Fruit fly (Drosophila melanogaster): Measurements from ENCODE around the gene twin.

Gene twin

DNA sequence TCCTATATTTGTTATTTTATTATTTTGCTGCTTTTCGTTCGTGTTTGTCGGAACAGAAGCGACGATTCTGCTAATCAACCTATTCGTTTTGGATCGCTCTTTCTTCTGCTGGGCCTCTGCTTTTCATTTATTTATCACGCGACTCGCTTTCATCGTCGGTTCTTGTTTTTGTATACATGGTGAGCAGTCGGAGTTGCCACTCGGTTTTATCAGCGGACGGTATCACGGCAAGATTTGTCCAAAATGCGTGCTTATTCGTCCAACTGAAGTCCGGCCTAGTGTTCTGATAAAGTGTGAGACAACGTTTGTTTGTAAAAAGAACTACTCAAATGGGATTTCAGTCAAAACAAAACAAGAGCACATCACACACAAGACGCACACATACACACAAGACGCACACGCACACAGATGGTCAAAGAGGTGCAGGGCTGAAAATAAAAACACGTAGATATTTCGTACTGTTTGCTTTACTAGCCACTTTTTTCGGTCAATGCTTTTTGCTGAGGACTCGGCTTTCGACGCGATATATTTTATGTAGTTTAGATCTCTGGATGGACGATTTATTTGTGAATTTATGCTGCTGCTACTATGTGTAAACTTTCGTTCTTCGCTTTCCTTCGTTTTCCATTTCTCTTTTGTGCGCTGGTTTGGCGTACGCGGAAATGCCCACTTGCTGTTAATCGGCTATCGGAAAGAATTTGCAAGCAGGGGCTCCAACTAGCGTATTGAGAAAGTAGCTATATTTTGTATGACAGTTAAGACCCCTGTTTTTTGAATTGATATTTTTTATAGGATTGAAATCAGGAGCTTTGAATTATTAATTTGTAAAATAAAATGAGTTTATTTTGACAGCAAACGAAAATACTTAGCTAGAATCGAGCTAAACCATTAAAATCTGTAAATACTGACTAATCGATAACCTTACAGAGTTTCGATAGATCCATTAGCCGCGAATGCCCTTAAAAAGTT, at the start of gene twin (continued):
- TF ChIP-seq cad (GFP tag; optimal IDR thresholded peaks at IDR 0.05) = no peak
- TF ChIP-seq klu (GFP tag; IDR thresholded peaks at IDR 0.05) = no peak
- TF ChIP-seq Nf-YC (tag; optimal IDR thresholded peaks at IDR 0.05) = peak; percentile 56
- peak; percentile 64 for TF ChIP-seq Chrac-16 (GFP tag; optimal IDR thresholded peaks at IDR 0.05)
- peak; percentile 62 for TF ChIP-seq inv (GFP tag; IDR thresholded peaks at IDR 0.05; ENCODE audit: partially characterized antibody)
- no peak for TF ChIP-seq Nf-YA (GFP tag; IDR thresholded peaks at IDR 0.05)
- peak; percentile 64; the same call in 1 of the 3 replicates for TF ChIP-seq ken (GFP tag; IDR thresholded peaks at IDR 0.05)
- TF ChIP-seq CG34376 (GFP tag; optimal IDR thresholded peaks at IDR 0.05) = peak; percentile 20
- TF ChIP-seq CG11560 (tag; IDR thresholded peaks at IDR 0.05) = peak; percentile 58; the same call in 2 of the 3 replicates
- no peak for TF ChIP-seq cato (GFP tag; optimal IDR thresholded peaks at IDR 0.05; ENCODE audit: borderline replicate concordance)
- peak; percentile 52 for TF ChIP-seq CG2129 (GFP tag; IDR thresholded peaks at IDR 0.05; ENCODE audit: partially characterized antibody)
- TF ChIP-seq Xbp1 (GFP tag; optimal IDR thresholded peaks at IDR 0.05) = peak; percentile 70
- peak; percentile 57 for TF ChIP-seq CG8924 (tag; optimal IDR thresholded peaks at IDR 0.05)
- TF ChIP-seq PHDP (tag; optimal IDR thresholded peaks at IDR 0.05) = peak; percentile 49
- peak; percentile 72 for TF ChIP-seq CoRest (tag; optimal IDR thresholded peaks at IDR 0.05)
- TF ChIP-seq Hsf (GFP tag; optimal IDR thresholded peaks at IDR 0.05) = peak; percentile 81
- peak; percentile 52 for TF ChIP-seq Ptx1 (GFP tag; IDR thresholded peaks at IDR 0.05)
- TF ChIP-seq az2 (GFP tag; optimal IDR thresholded peaks at IDR 0.05) = peak; percentile 48
- TF ChIP-seq Atf-2 (GFP tag; optimal IDR thresholded peaks at IDR 0.05) = peak; percentile 47
- peak; percentile 10; the same call in 2 of the 3 replicates for TF ChIP-seq dysf (GFP tag; IDR thresholded peaks at IDR 0.05)
- TF ChIP-seq CG18011 (GFP tag; optimal IDR thresholded peaks at IDR 0.05) = peak; percentile 44
- TF ChIP-seq Myb (GFP tag; optimal IDR thresholded peaks at IDR 0.05) = peak; percentile 60
- TF ChIP-seq E2f2 (GFP tag; IDR thresholded peaks at IDR 0.05) = peak; percentile 83
- peak; percentile 46 for TF ChIP-seq CG9437 (GFP tag; optimal IDR thresholded peaks at IDR 0.05)
- no peak for TF ChIP-seq Gsc (GFP tag; IDR thresholded peaks at IDR 0.05)
- TF ChIP-seq ssp (GFP tag; IDR thresholded peaks at IDR 0.05) = peak; percentile 35; the same call in 1 of the 2 replicates
- TF ChIP-seq D (optimal IDR thresholded peaks at IDR 0.05) = no peak
- no peak for TF ChIP-seq D (GFP tag; optimal IDR thresholded peaks at IDR 0.05)
- no peak for TF ChIP-seq ap (GFP tag; IDR thresholded peaks at IDR 0.05)
- TF ChIP-seq phol (tag; optimal IDR thresholded peaks at IDR 0.05) = peak; percentile 69
- TF ChIP-seq CkIIα-i1 (GFP tag; IDR thresholded peaks at IDR 0.05) = no peak
- no peak for TF ChIP-seq CG2875 (GFP tag; optimal IDR thresholded peaks at IDR 0.05)
- no peak for TF ChIP-seq jing (GFP tag; optimal IDR thresholded peaks at IDR 0.05)
- no peak for TF ChIP-seq CG1832 (GFP tag; optimal IDR thresholded peaks at IDR 0.05)
- no peak for TF ChIP-seq fru (optimal IDR thresholded peaks at IDR 0.05)
- no peak for TF ChIP-seq bowl (GFP tag; IDR thresholded peaks at IDR 0.05)
- TF ChIP-seq CG12155 (GFP tag; optimal IDR thresholded peaks at IDR 0.05) = peak; percentile 51
- peak; percentile 44 for TF ChIP-seq CG16863 (GFP tag; optimal IDR thresholded peaks at IDR 0.05)
- TF ChIP-seq CG3407 (GFP tag; optimal IDR thresholded peaks at IDR 0.05) = no peak
- TF ChIP-seq sim (GFP tag; IDR thresholded peaks at IDR 0.05) = no peak
- no peak for TF ChIP-seq pfk (GFP tag; optimal IDR thresholded peaks at IDR 0.05)
- TF ChIP-seq chif (GFP tag; optimal IDR thresholded peaks at IDR 0.05) = peak; percentile 11 to 69
- TF ChIP-seq CG10959 (GFP tag; IDR thresholded peaks at IDR 0.05) = no peak
- TF ChIP-seq mirr (GFP tag; optimal IDR thresholded peaks at IDR 0.05) = no peak
- TF ChIP-seq Fer3 (tag; optimal IDR thresholded peaks at IDR 0.05) = peak; percentile 52
- TF ChIP-seq D19A (tag; optimal IDR thresholded peaks at IDR 0.05) = peak; percentile 39
- no peak for TF ChIP-seq fd102C (GFP tag; optimal IDR thresholded peaks at IDR 0.05)
- TF ChIP-seq CG13775 (GFP tag; optimal IDR thresholded peaks at IDR 0.05) = peak; percentile 67
- no peak for TF ChIP-seq GATAe (GFP tag; conservative IDR thresholded peaks at IDR 0.05)
